Worm (Caenorhabditis elegans) whole organism, late embryonic: ENCODE measurements around the gene ZC13.10.

ENCODE experiments used
- C38D4.7 ChIP-seq: fragments of 200-800 bp; sonication (Bioruptor generic); optimal IDR thresholded peaks from 2 replicates; lab custom pipeline; 2018; ENCODE audit warnings: mild to moderate bottlenecking, missing genetic modification characterization, moderate library complexity, missing compliant biosample characterization
- K02D7.2 ChIP-seq: sonication (generic microtip); optimal IDR thresholded peaks from 2 replicates; lab custom pipeline; 2017; ENCODE audit warnings: mild to moderate bottlenecking, missing genetic modification characterization, missing compliant biosample characterization
- K09A11.1 ChIP-seq: sonication (generic microtip); optimal IDR thresholded peaks from 2 replicates; lab custom pipeline; 2017; ENCODE audit warnings: antibody characterized with exemption, mild to moderate bottlenecking, missing genetic modification characterization, missing compliant biosample characterization; ENCODE audit not compliant: insufficient read depth
- T23F11.4 ChIP-seq: fragments of 200-800 bp; sonication (Bioruptor generic); optimal IDR thresholded peaks from 2 replicates; lab custom pipeline; 2018; ENCODE audit warnings: mild to moderate bottlenecking, missing genetic modification characterization, missing compliant biosample characterization
- Y22D7AL.16 ChIP-seq: sonication (generic microtip); optimal IDR thresholded peaks from 2 replicates; lab custom pipeline; 2016; ENCODE audit warnings: missing genetic modification characterization, missing compliant biosample characterization
- ahr-1 ChIP-seq: sonication (generic microtip); optimal IDR thresholded peaks from 2 replicates; lab custom pipeline; 2016; ENCODE audit warnings: missing genetic modification characterization, missing compliant biosample characterization
- ama-1 ChIP-seq: fragments of 150-350 bp; optimal IDR thresholded peaks from 2 replicates; lab custom pipeline; 2014
- ceh-14 ChIP-seq: sonication (generic microtip); optimal IDR thresholded peaks from 2 replicates; lab custom pipeline; 2016; ENCODE audit warnings: missing genotype, missing genetic modification characterization, missing compliant biosample characterization
- ceh-18 ChIP-seq: sonication (generic microtip); optimal IDR thresholded peaks from 2 replicates; lab custom pipeline; 2016; ENCODE audit warnings: missing genetic modification characterization, missing compliant biosample characterization
- ceh-19 ChIP-seq: fragments of 200-800 bp; sonication (Bioruptor generic); optimal IDR thresholded peaks from 2 replicates; lab custom pipeline; 2018; ENCODE audit warnings: mild to moderate bottlenecking, missing genetic modification characterization, missing compliant biosample characterization
- ceh-2 ChIP-seq: sonication (generic microtip); optimal IDR thresholded peaks from 2 replicates; lab custom pipeline; 2016; ENCODE audit warnings: missing genotype, missing genetic modification characterization, missing compliant biosample characterization
- ceh-22 ChIP-seq: sonication (generic microtip); optimal IDR thresholded peaks from 2 replicates; lab custom pipeline; 2017; ENCODE audit warnings: missing biosample characterization, missing genetic modification characterization
- ceh-24 ChIP-seq: sonication (generic microtip); optimal IDR thresholded peaks from 2 replicates; lab custom pipeline; 2016; ENCODE audit warnings: mild to moderate bottlenecking, missing genetic modification characterization, missing compliant biosample characterization
- ceh-31 ChIP-seq: sonication (generic microtip); optimal IDR thresholded peaks from 2 replicates; lab custom pipeline; 2016; ENCODE audit warnings: missing genetic modification characterization, missing compliant biosample characterization
- ceh-48 ChIP-seq: sonication (generic microtip); optimal IDR thresholded peaks from 2 replicates; lab custom pipeline; 2016; ENCODE audit warnings: missing genetic modification characterization, inconsistent platforms, missing compliant biosample characterization
- ceh-9 ChIP-seq: sonication (generic microtip); optimal IDR thresholded peaks from 2 replicates; lab custom pipeline; 2016; ENCODE audit warnings: mild to moderate bottlenecking, missing genetic modification characterization, inconsistent platforms, missing compliant biosample characterization
- che-1 ChIP-seq: sonication (generic microtip); optimal IDR thresholded peaks from 2 replicates; lab custom pipeline; 2016; ENCODE audit warnings: mild to moderate bottlenecking, missing genetic modification characterization, missing compliant biosample characterization
- dmd-4 ChIP-seq: sonication (generic microtip); optimal IDR thresholded peaks from 2 replicates; lab custom pipeline; 2016; ENCODE audit warnings: borderline replicate concordance, missing genetic modification characterization, missing compliant biosample characterization
- elt-4 ChIP-seq: sonication (generic microtip); optimal IDR thresholded peaks from 2 replicates; lab custom pipeline; 2016; ENCODE audit warnings: missing genetic modification characterization, missing compliant biosample characterization
- ets-4 ChIP-seq: sonication (generic microtip); optimal IDR thresholded peaks from 2 replicates; lab custom pipeline; 2016; ENCODE audit warnings: missing genetic modification characterization, missing compliant biosample characterization
- eyg-1 ChIP-seq: sonication (generic microtip); optimal IDR thresholded peaks from 2 replicates; lab custom pipeline; 2016; ENCODE audit warnings: missing genotype, missing genetic modification characterization, missing compliant biosample characterization
- fax-1 ChIP-seq: sonication (generic microtip); optimal IDR thresholded peaks from 2 replicates; lab custom pipeline; 2016; ENCODE audit warnings: missing genotype, missing genetic modification characterization, missing compliant biosample characterization
- fkh-10 ChIP-seq: fragments of 150-350 bp; optimal IDR thresholded peaks from 2 replicates; lab custom pipeline; 2014; ENCODE audit warnings: missing biosample characterization, missing genetic modification reagents, missing genetic modification characterization
- hlh-13 ChIP-seq: fragments of 200-800 bp; sonication (Bioruptor generic); optimal IDR thresholded peaks from 2 replicates; lab custom pipeline; 2018; ENCODE audit warnings: mild to moderate bottlenecking, missing genetic modification characterization, missing compliant biosample characterization
- hlh-15 ChIP-seq: sonication (generic microtip); optimal IDR thresholded peaks from 2 replicates; lab custom pipeline; 2016; ENCODE audit warnings: missing genetic modification characterization, missing compliant biosample characterization
- hlh-30 ChIP-seq: sonication (generic microtip); optimal IDR thresholded peaks from 2 replicates; lab custom pipeline; 2017; ENCODE audit warnings: antibody characterized with exemption, missing genetic modification characterization, missing compliant biosample characterization; ENCODE audit not compliant: insufficient read depth
- hlh-8 ChIP-seq: sonication (generic microtip); optimal IDR thresholded peaks from 2 replicates; lab custom pipeline; 2016; ENCODE audit warnings: missing genotype, missing genetic modification characterization, missing compliant biosample characterization
- lim-6 ChIP-seq: sonication (generic microtip); optimal IDR thresholded peaks from 2 replicates; lab custom pipeline; 2016; ENCODE audit warnings: missing genetic modification characterization, missing compliant biosample characterization
- lin-11 ChIP-seq: fragments of 200-800 bp; sonication (Bioruptor generic); optimal IDR thresholded peaks from 2 replicates; lab custom pipeline; 2018; ENCODE audit warnings: mild to moderate bottlenecking, missing genetic modification characterization, missing compliant biosample characterization
- mec-3 ChIP-seq: sonication (generic microtip); optimal IDR thresholded peaks from 2 replicates; lab custom pipeline; 2016; ENCODE audit warnings: borderline replicate concordance, missing genetic modification characterization, missing compliant biosample characterization
- odd-2 ChIP-seq: sonication (generic microtip); optimal IDR thresholded peaks from 2 replicates; lab custom pipeline; 2017; ENCODE audit warnings: antibody characterized with exemption, mild to moderate bottlenecking, missing genetic modification characterization, missing compliant biosample characterization
- pag-3 ChIP-seq: sonication (generic microtip); optimal IDR thresholded peaks from 2 replicates; lab custom pipeline; 2016; ENCODE audit warnings: missing compliant biosample characterization, missing genetic modification characterization, borderline replicate concordance
- pat-9 ChIP-seq: fragments of 200-800 bp; sonication (Bioruptor generic); optimal IDR thresholded peaks from 2 replicates; lab custom pipeline; 2018; ENCODE audit warnings: mild to moderate bottlenecking, missing genetic modification characterization, moderate library complexity, missing compliant biosample characterization
- pax-1 ChIP-seq: fragments of 150-350 bp; optimal IDR thresholded peaks from 2 replicates; lab custom pipeline; 2014; ENCODE audit warnings: missing biosample characterization, missing genetic modification characterization
- pha-2 ChIP-seq: sonication (generic microtip); optimal IDR thresholded peaks from 2 replicates; lab custom pipeline; 2017; ENCODE audit warnings: mild to moderate bottlenecking, missing genetic modification characterization, missing compliant biosample characterization
- pqm-1 ChIP-seq: sonication (generic microtip); optimal IDR thresholded peaks from 2 replicates; lab custom pipeline; 2016; ENCODE audit warnings: missing genetic modification characterization, missing compliant biosample characterization
- pros-1 ChIP-seq: fragments of 150-350 bp; optimal IDR thresholded peaks from 2 replicates; lab custom pipeline; 2014; ENCODE audit warnings: missing biosample characterization, missing genetic modification reagents, missing genetic modification characterization
- ref-2 ChIP-seq: sonication (generic microtip); optimal IDR thresholded peaks from 2 replicates; lab custom pipeline; 2016; ENCODE audit warnings: missing genetic modification characterization, missing compliant biosample characterization
- rnt-1 ChIP-seq: sonication (generic microtip); optimal IDR thresholded peaks from 2 replicates; lab custom pipeline; 2016; ENCODE audit warnings: missing genetic modification characterization, missing compliant biosample characterization
- sdc-2 ChIP-seq: sonication (generic microtip); optimal IDR thresholded peaks from 2 replicates; lab custom pipeline; 2016; ENCODE audit warnings: missing genotype, missing genetic modification characterization, missing compliant biosample characterization
- sox-2 ChIP-seq: fragments of 200-800 bp; sonication (Bioruptor generic); IDR thresholded peaks from 2 replicates; pipeline ENCODE4 v1.3.6; 2022; ENCODE audit warnings: missing genetic modification reagents, missing genetic modification characterization, missing compliant biosample characterization
- sox-4 ChIP-seq: sonication (generic microtip); optimal IDR thresholded peaks from 2 replicates; lab custom pipeline; 2017; ENCODE audit warnings: mild to moderate bottlenecking, missing genetic modification characterization, inconsistent platforms, missing compliant biosample characterization
- tbx-2 ChIP-seq: sonication (generic microtip); optimal IDR thresholded peaks from 2 replicates; lab custom pipeline; 2016; ENCODE audit warnings: missing genetic modification characterization, missing compliant biosample characterization
- tbx-7 ChIP-seq: sonication (generic microtip); optimal IDR thresholded peaks from 2 replicates; lab custom pipeline; 2016; ENCODE audit warnings: missing genotype, missing genetic modification characterization, missing compliant biosample characterization
- ttx-3 ChIP-seq: sonication (generic microtip); optimal IDR thresholded peaks from 2 replicates; lab custom pipeline; 2016; ENCODE audit warnings: missing genetic modification reagents, missing genetic modification characterization, missing compliant biosample characterization
- unc-3 ChIP-seq, 2 experiments: fragments of 200-800 bp in 1 of 2; sonication (Bioruptor generic) in 1 of 2; sonication (generic microtip) in 1 of 2; conservative IDR thresholded peaks in 1 of 2; optimal IDR thresholded peaks in 1 of 2; 2 replicates each; pipeline versions ENCODE4 v1.3.6 to Lab custom; 2016 to 2022; ENCODE audit warnings: missing compliant biosample characterization in 2 of 2, missing genetic modification characterization in 2 of 2, missing genetic modification reagents in 1 of 2
- unc-42 ChIP-seq: sonication (generic microtip); optimal IDR thresholded peaks from 2 replicates; lab custom pipeline; 2016; ENCODE audit warnings: missing genotype, missing genetic modification characterization, missing compliant biosample characterization
- unc-55 ChIP-seq: sonication (generic microtip); optimal IDR thresholded peaks from 2 replicates; lab custom pipeline; 2017; ENCODE audit warnings: missing biosample characterization, missing genetic modification reagents, missing genetic modification characterization
- unc-86 ChIP-seq: sonication (generic microtip); optimal IDR thresholded peaks from 2 replicates; lab custom pipeline; 2016; ENCODE audit warnings: missing genetic modification characterization, missing compliant biosample characterization
- zip-5 ChIP-seq: sonication (generic microtip); optimal IDR thresholded peaks from 2 replicates; lab custom pipeline; 2016; ENCODE audit warnings: missing genetic modification characterization, missing compliant biosample characterization
- ztf-16 ChIP-seq: sonication (generic microtip); optimal IDR thresholded peaks from 2 replicates; lab custom pipeline; 2017; ENCODE audit warnings: missing genetic modification characterization, missing compliant biosample characterization

The ZC13.10 gene

ce11 chrX:880367-880766, 22.0 kb downstream of the ZC13.10 start, which contains the start of gene ZC13.2:
TSS of gene ZC13.2 (plus strand) at chrX:880667.
- no peak for TF ChIP-seq Y22D7AL.16 (tag; lab: Kevin White, UChicago)
- TF ChIP-seq unc-55 (GFP tag; lab: Kevin White, UChicago) = no peak
- no peak for TF ChIP-seq ets-4 (tag; lab: Kevin White, UChicago)
- no peak for TF ChIP-seq ama-1 (lab: Kevin White, UChicago)
- no peak for TF ChIP-seq C38D4.7 (GFP tag; lab: Kevin White, UChicago)
- no peak for TF ChIP-seq ceh-24 (tag; lab: Kevin White, UChicago)
- no peak for TF ChIP-seq eyg-1 (tag; lab: Kevin White, UChicago)
- no peak for TF ChIP-seq T23F11.4 (GFP tag; lab: Kevin White, UChicago)
- TF ChIP-seq pros-1 = no peak
- TF ChIP-seq tbx-7 (tag; lab: Kevin White, UChicago) = no peak
- no peak for TF ChIP-seq lin-11 (tag; lab: Kevin White, UChicago)
- no peak for TF ChIP-seq ahr-1 (tag; lab: Kevin White, UChicago)
- TF ChIP-seq ceh-14 (tag; lab: Kevin White, UChicago) = no peak
- TF ChIP-seq ztf-16 = no peak
- no peak for TF ChIP-seq pha-2 (tag; lab: Kevin White, UChicago)
- no peak for TF ChIP-seq sdc-2 (tag; lab: Kevin White, UChicago)
- no peak for TF ChIP-seq lim-6
- TF ChIP-seq, all 69 proteins: peak for 0

DNA sequence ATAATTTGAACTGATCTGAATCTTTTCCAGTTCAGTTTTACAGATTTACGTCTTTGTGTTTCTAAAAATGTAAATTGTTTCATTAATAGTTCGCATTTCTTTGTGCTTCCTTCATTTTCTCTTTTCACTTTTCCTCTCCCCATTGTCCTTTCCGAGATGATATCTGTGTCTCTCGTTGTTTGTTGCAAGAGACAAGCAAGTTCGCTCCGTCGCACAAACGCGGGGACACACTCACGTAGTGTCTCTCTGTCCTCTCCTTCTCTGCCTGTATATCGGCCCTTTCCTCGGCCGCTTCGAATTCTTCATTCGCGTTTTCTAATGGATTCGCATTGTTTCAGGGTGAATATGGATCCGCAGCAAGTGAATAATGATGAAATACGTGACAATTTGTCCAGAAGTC, 25.5 kb downstream of the ZC13.10 start, which contains the start of gene ZC13.1:
Gene ZC13.1 (plus strand): TSS at position 305 of the 400 bp plus-strand sequence.
- TF ChIP-seq pqm-1 (tag; lab: Kevin White, UChicago) (no peak), pax-1 (tag; lab: Kevin White, UChicago) (peak; percentile 51), sox-2 (GFP tag; lab: Robert Waterston, UW) (peak; percentile 8; the same call in 1 of the 2 replicates), sdc-2 (tag; lab: Kevin White, UChicago) (peak; percentile 80), K09A11.1 (tag; lab: Kevin White, UChicago) (no peak), hlh-8 (tag; lab: Kevin White, UChicago) (no peak), pha-2 (tag; lab: Kevin White, UChicago) (no peak), hlh-15 (tag; lab: Kevin White, UChicago) (no peak), ceh-48 (tag; lab: Kevin White, UChicago) (no peak), ceh-31 (peak; percentile 85), zip-5 (tag; lab: Kevin White, UChicago) (no peak), unc-42 (tag; lab: Kevin White, UChicago) (peak; percentile 46), K02D7.2 (tag; lab: Kevin White, UChicago) (no peak), ztf-16 (no peak), fkh-10 (GFP tag; lab: Kevin White, UChicago) (no peak), hlh-13 (GFP tag; lab: Kevin White, UChicago) (no peak), ceh-18 (tag; lab: Kevin White, UChicago) (peak; percentile 43), fax-1 (tag; lab: Kevin White, UChicago) (no peak), ceh-19 (GFP tag; lab: Kevin White, UChicago) (peak; percentile 22), tbx-2 (peak; percentile 79), eyg-1 (tag; lab: Kevin White, UChicago) (no peak), sox-4 (tag; lab: Kevin White, UChicago) (no peak), pat-9 (tag; lab: Kevin White, UChicago) (no peak), mec-3 (tag; lab: Kevin White, UChicago) (no peak), pag-3 (tag; lab: Kevin White, UChicago) (no peak), unc-3 (GFP tag; conservative IDR thresholded peaks at IDR 0.05; lab: Robert Waterston, UW) (no peak), unc-3 (tag; optimal IDR thresholded peaks at IDR 0.05; lab: Kevin White, UChicago) (no peak), ceh-9 (tag; lab: Kevin White, UChicago) (no peak), che-1 (tag; lab: Kevin White, UChicago) (no peak), odd-2 (no peak), ceh-22 (tag; lab: Kevin White, UChicago) (no peak), ref-2 (tag; lab: Kevin White, UChicago) (peak; percentile 81), unc-86 (tag; lab: Kevin White, UChicago) (no peak), dmd-4 (no peak), hlh-30 (tag; lab: Kevin White, UChicago) (peak; percentile 2), elt-4 (tag; lab: Kevin White, UChicago) (no peak), ceh-24 (tag; lab: Kevin White, UChicago) (no peak), ceh-2 (peak; percentile 33), rnt-1 (peak; percentile 61), ttx-3 (tag; lab: Kevin White, UChicago) (no peak)
